Worm (Caenorhabditis elegans) whole organism, L4 larva: ENCODE results near the gene ZK1307.7.

Experiments used
- T20F7.1 ChIP-seq: fragments of 200-800 bp; sonication (Bioruptor generic); optimal IDR thresholded peaks from 2 replicates; lab custom pipeline; 2018; ENCODE audit warnings: mild to moderate bottlenecking, missing genetic modification characterization, missing compliant biosample characterization
- ceh-28 ChIP-seq: fragments of 150-350 bp; optimal IDR thresholded peaks from 2 replicates; lab custom pipeline; 2014; ENCODE audit warnings: missing biosample characterization, missing genetic modification reagents, missing genetic modification characterization
- dve-1 ChIP-seq: sonication (generic microtip); optimal IDR thresholded peaks from 2 replicates; lab custom pipeline; 2017; ENCODE audit warnings: antibody characterized with exemption, mild to moderate bottlenecking, missing genetic modification characterization, missing compliant biosample characterization; ENCODE audit not compliant: insufficient read depth
- egl-27 ChIP-seq: sonication (generic microtip); optimal IDR thresholded peaks from 3 replicates; lab custom pipeline; 2017; ENCODE audit warnings: missing biosample characterization, missing genetic modification reagents, missing genetic modification characterization
- lin-15B ChIP-seq: fragments of 150-350 bp; sonication (generic microtip); optimal IDR thresholded peaks from 3 replicates; lab custom pipeline; 2014; ENCODE audit warnings: missing biosample characterization, missing genetic modification characterization
- lin-39 ChIP-seq: fragments of 150-350 bp; optimal IDR thresholded peaks from 2 replicates; lab custom pipeline; 2014; ENCODE audit warnings: missing biosample characterization, missing genetic modification reagents, missing genetic modification characterization
- lsy-2 ChIP-seq, 2 experiments: fragments of 150-350 bp in 1 of 2; sonication (generic microtip) in 1 of 2; optimal IDR thresholded peaks; 2 replicates each; lab custom pipeline; 2014 to 2017; ENCODE audit warnings: missing biosample characterization in 2 of 2, missing genetic modification characterization in 2 of 2

DNA sequence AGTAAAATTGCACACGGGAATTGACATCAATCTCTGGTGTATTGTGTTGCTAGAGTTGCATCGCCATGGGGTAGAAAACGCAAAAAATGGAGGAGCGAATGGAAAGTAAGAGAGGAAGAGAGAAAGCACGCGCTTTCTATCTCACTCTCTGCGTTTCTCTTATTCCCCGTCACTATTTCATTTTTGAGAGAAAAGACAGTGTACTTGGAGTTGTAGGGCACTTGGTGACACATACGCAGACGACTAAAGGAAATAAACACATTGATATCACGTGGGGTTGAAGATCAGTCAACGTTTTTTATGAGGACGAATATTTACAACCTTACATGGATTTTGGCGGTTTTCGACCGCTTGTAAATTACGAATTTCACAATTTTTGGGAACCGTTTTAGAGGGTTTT lies 33.0 kb upstream of the ZK1307.7 start:
- TF ChIP-seq T20F7.1 (GFP tag; lab: Kevin White, UChicago), result peak; percentile 85
- peak; percentile 42 for TF ChIP-seq lin-39 (tag; lab: Kevin White, UChicago)
- TF ChIP-seq lsy-2 (tag; optimal IDR thresholded peaks at IDR 0.05; lab: Kevin White, UChicago), result peak; percentile 74 to 93
- no peak for TF ChIP-seq egl-27 (tag; lab: Kevin White, UChicago)
- peak; percentile 99 for TF ChIP-seq dve-1 (tag; lab: Kevin White, UChicago)
- no peak for TF ChIP-seq lin-15B (tag; lab: Kevin White, UChicago)
- no peak for TF ChIP-seq ceh-28 (tag; lab: Kevin White, UChicago)
